Fruit fly (Drosophila melanogaster): ENCODE data around the gene Cftr.
A peak's percentile ranks its signal among the peaks of the same experiment; 100 is the strongest.

Gene Cftr

dm6 chr3R:24543676-24544277, at the start of gene Cftr (continued):
- TF ChIP-seq pzg (GFP tag; optimal IDR thresholded peaks at IDR 0.05) = peak; percentile 72
- TF ChIP-seq CG7839 (tag; optimal IDR thresholded peaks at IDR 0.05) = peak; percentile 34
- TF ChIP-seq CoRest (tag; optimal IDR thresholded peaks at IDR 0.05) = peak; percentile 21
- TF ChIP-seq CG11085 (GFP tag; IDR thresholded peaks at IDR 0.05) = peak; percentile 33; the same call in 1 of the 2 replicates
- TF ChIP-seq Mrtf (GFP tag; IDR thresholded peaks at IDR 0.05) = peak; percentile 39; the same call in 2 of the 3 replicates
- no peak for TF ChIP-seq lov (optimal IDR thresholded peaks at IDR 0.05)
- TF ChIP-seq lov (GFP tag; IDR thresholded peaks at IDR 0.05) = no peak
- no peak for TF ChIP-seq wdn (GFP tag; IDR thresholded peaks at IDR 0.05)
- TF ChIP-seq CG2116 (GFP tag; optimal IDR thresholded peaks at IDR 0.05) = peak; percentile 10
- TF ChIP-seq CG12942 (GFP tag; optimal IDR thresholded peaks at IDR 0.05) = no peak
- no peak; the same call in 1 of the 2 replicates for TF ChIP-seq Awh (GFP tag; IDR thresholded peaks at IDR 0.05)
- peak; percentile 9 for TF ChIP-seq HLHmδ (GFP tag; optimal IDR thresholded peaks at IDR 0.05)
- no peak for TF ChIP-seq tup (GFP tag; optimal IDR thresholded peaks at IDR 0.05)
- no peak; the same call in 2 of the 3 replicates for TF ChIP-seq Optix (GFP tag; IDR thresholded peaks at IDR 0.05)
- TF ChIP-seq CTCF (GFP tag; optimal IDR thresholded peaks at IDR 0.05) = peak; percentile 61
- TF ChIP-seq Hsf (GFP tag; optimal IDR thresholded peaks at IDR 0.05) = peak; percentile 26
- TF ChIP-seq Atf6 (GFP tag; IDR thresholded peaks at IDR 0.05) = peak; percentile 58
- TF ChIP-seq Meics (GFP tag; optimal IDR thresholded peaks at IDR 0.05) = no peak
- TF ChIP-seq gem (tag; optimal IDR thresholded peaks at IDR 0.05) = no peak
- TF ChIP-seq pfk (GFP tag; optimal IDR thresholded peaks at IDR 0.05) = peak; percentile 57
- peak; percentile 13 for TF ChIP-seq da (GFP tag; optimal IDR thresholded peaks at IDR 0.05)
- TF ChIP-seq CG34224 (GFP tag; IDR thresholded peaks at IDR 0.05; ENCODE audit: partially characterized antibody) = peak; percentile 44; the same call in 1 of the 3 replicates
- peak; percentile 29 for TF ChIP-seq tap (tag; optimal IDR thresholded peaks at IDR 0.05)
- peak; percentile 51 for TF ChIP-seq CG1233 (GFP tag; optimal IDR thresholded peaks at IDR 0.05)
- no peak for TF ChIP-seq twi (tag; optimal IDR thresholded peaks at IDR 0.05)
- peak; percentile 61 for TF ChIP-seq CG10267 (tag; optimal IDR thresholded peaks at IDR 0.05)
- TF ChIP-seq CG7271 (tag; optimal IDR thresholded peaks at IDR 0.05) = no peak
- peak; percentile 41; the same call in 1 of the 2 replicates for TF ChIP-seq tna (GFP tag; IDR thresholded peaks at IDR 0.05; ENCODE audit: partially characterized antibody)
- TF ChIP-seq grn (GFP tag; optimal IDR thresholded peaks at IDR 0.05) = peak; percentile 69
- no peak for TF ChIP-seq CG2129 (GFP tag; IDR thresholded peaks at IDR 0.05; ENCODE audit: partially characterized antibody)
- peak; percentile 15 for TF ChIP-seq PHDP (tag; optimal IDR thresholded peaks at IDR 0.05)
- no peak for TF ChIP-seq dan (GFP tag; IDR thresholded peaks at IDR 0.05)
- peak; percentile 50 for TF ChIP-seq shn (GFP tag; optimal IDR thresholded peaks at IDR 0.05)
- peak; percentile 48; the same call in 1 of the 2 replicates for TF ChIP-seq E2f1 (GFP tag; IDR thresholded peaks at IDR 0.05)

- peak; percentile 30 for TF ChIP-seq Med (GFP tag)
- TF ChIP-seq cg (GFP tag; optimal IDR thresholded peaks at IDR 0.05) = peak; percentile 64
- TF ChIP-seq chinmo (GFP tag; IDR thresholded peaks at IDR 0.05; ENCODE audit: partially characterized antibody) = 0 out of 4 replicates have a peak, but pooled peaks have one; percentile 9
- TF ChIP-seq NC2α (GFP tag; optimal IDR thresholded peaks at IDR 0.05) = no peak
- TF ChIP-seq kni (GFP tag; optimal IDR thresholded peaks at IDR 0.05) = peak; percentile 45
- TF ChIP-seq CG12769 (tag; optimal IDR thresholded peaks at IDR 0.05) = peak; percentile 36
- TF ChIP-seq z (GFP tag; IDR thresholded peaks at IDR 0.05) = peak; percentile 66; the same call in 1 of the 3 replicates
- TF ChIP-seq rib (GFP tag; IDR thresholded peaks at IDR 0.05) = no peak
Measured at dm6 chr3R:24590276-24590675, 46.6 kb upstream of the Cftr start.
